Worm (Caenorhabditis elegans) whole organism, L1 larva: ENCODE data around the gene F07F6.7.

ENCODE experiments used
- ces-1 ChIP-seq: fragments of 150-350 bp; optimal IDR thresholded peaks from 2 replicates; lab custom pipeline; 2014; ENCODE audit warnings: missing biosample characterization, missing genetic modification reagents, missing genetic modification characterization
- egl-27 ChIP-seq, 2 experiments: fragments of 150-350 bp in 1 of 2; sonication (generic microtip); optimal IDR thresholded peaks; 3 replicates each; lab custom pipeline; 2017 to 2018; ENCODE audit warnings: missing biosample characterization in 2 of 2, missing genetic modification characterization in 2 of 2, missing genetic modification reagents in 2 of 2
- fkh-8 ChIP-seq: sonication (generic microtip); optimal IDR thresholded peaks from 2 replicates; lab custom pipeline; 2016; ENCODE audit warnings: mild to moderate bottlenecking, missing genetic modification characterization, missing compliant biosample characterization

- TF ChIP-seq ces-1 (no peak), egl-27 (tag; optimal IDR thresholded peaks at IDR 0.05; lab: Kevin White, UChicago) (no peak), fkh-8 (tag; lab: Kevin White, UChicago) (no peak)
Observed at ce11 chrII:5412467-5412866, 11.2 kb downstream of the F07F6.7 start, which contains the start of the genes EEED8.13 and EEED8.18.
